Worm (Caenorhabditis elegans): ENCODE results near the gene egl-27.

ce11 chrII:6840663-6841062 is 5.9 kb downstream of the egl-27 start:
- TF ChIP-seq him-1 (tag; optimal IDR thresholded peaks at IDR 0.05) (no peak), dao-5 (tag; optimal IDR thresholded peaks at IDR 0.05) (no peak), W03F9.2 (tag; optimal IDR thresholded peaks at IDR 0.05) (no peak)
